Fruit fly (Drosophila melanogaster): ENCODE measurements around the gene Rsod.

The Rsod gene

DNA sequence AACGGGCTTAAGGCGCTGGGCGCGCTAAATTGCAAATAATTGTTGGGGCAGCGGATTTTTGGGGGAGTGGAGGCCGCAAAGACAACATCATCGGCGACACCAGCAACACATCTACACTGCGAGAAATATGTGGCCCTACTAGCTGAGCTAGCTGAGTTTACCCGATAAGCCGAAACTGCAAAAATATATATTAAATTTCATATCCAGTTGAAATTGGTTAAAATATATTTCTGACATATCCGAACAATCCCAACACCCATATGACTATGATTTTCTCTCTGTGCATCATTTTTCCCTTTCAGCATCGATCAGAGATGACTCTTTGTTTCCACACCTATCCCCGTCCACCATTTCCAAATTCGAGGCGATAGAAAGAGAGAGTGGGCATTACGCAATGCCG, 18.8 kb upstream of the Rsod start (continued):
- TF ChIP-seq CG13424 (tag; optimal IDR thresholded peaks at IDR 0.05) (peak; percentile 76), CG8359 (GFP tag; optimal IDR thresholded peaks at IDR 0.05; ENCODE audit: borderline replicate concordance) (peak; percentile 58), CG32772 (GFP tag; IDR thresholded peaks at IDR 0.05) (peak; percentile 79), Dad (GFP tag; optimal IDR thresholded peaks at IDR 0.05) (peak; percentile 68), CG13296 (GFP tag; optimal IDR thresholded peaks at IDR 0.05) (peak; percentile 68), zen2 (GFP tag; IDR thresholded peaks at IDR 0.05; ENCODE audit: partially characterized antibody) (no peak), stwl (tag; optimal IDR thresholded peaks at IDR 0.05) (no peak), z (GFP tag; IDR thresholded peaks at IDR 0.05) (no peak), Awh (GFP tag; IDR thresholded peaks at IDR 0.05) (peak; percentile 77), CG1233 (GFP tag; optimal IDR thresholded peaks at IDR 0.05) (peak; percentile 54), CG2875 (GFP tag; optimal IDR thresholded peaks at IDR 0.05) (peak; percentile 65), CG10147 (GFP tag; optimal IDR thresholded peaks at IDR 0.05) (peak; percentile 50), CG9727 (GFP tag; optimal IDR thresholded peaks at IDR 0.05) (peak; percentile 56), ind (GFP tag; optimal IDR thresholded peaks at IDR 0.05) (peak; percentile 78), zfh1 (GFP tag; IDR thresholded peaks at IDR 0.05) (peak; percentile 81), CG17802 (tag; optimal IDR thresholded peaks at IDR 0.05) (peak; percentile 33), zen (tag; optimal IDR thresholded peaks at IDR 0.05) (peak; percentile 43), CG18011 (GFP tag; optimal IDR thresholded peaks at IDR 0.05) (peak; percentile 17), CG2202 (tag; optimal IDR thresholded peaks at IDR 0.05) (no peak), chn (GFP tag; optimal IDR thresholded peaks at IDR 0.05) (peak; percentile 47), ATbp (GFP tag; optimal IDR thresholded peaks at IDR 0.05) (peak; percentile 85), CG17186 (GFP tag; optimal IDR thresholded peaks at IDR 0.05) (no peak), CG4617 (GFP tag; optimal IDR thresholded peaks at IDR 0.05; ENCODE audit: borderline replicate concordance) (peak; percentile 34), Bteb2 (GFP tag; optimal IDR thresholded peaks at IDR 0.05) (peak; percentile 4), cas (GFP tag; IDR thresholded peaks at IDR 0.05) (no peak), CG8765 (GFP tag; IDR thresholded peaks at IDR 0.05) (peak; percentile 30; the same call in 1 of the 2 replicates), Ravus (GFP tag; IDR thresholded peaks at IDR 0.05) (peak; percentile 51), CG6854 (GFP tag; optimal IDR thresholded peaks at IDR 0.05) (peak; percentile 29), CG30403 (GFP tag; optimal IDR thresholded peaks at IDR 0.05) (peak; percentile 75), lilli (GFP tag; optimal IDR thresholded peaks at IDR 0.05) (peak; percentile 50), pnt (GFP tag; optimal IDR thresholded peaks at IDR 0.05) (peak; percentile 66), danr (GFP tag; IDR thresholded peaks at IDR 0.05) (peak; percentile 70; the same call in 1 of the 2 replicates), CG7928 (GFP tag; optimal IDR thresholded peaks at IDR 0.05) (no peak), CG17359 (tag; optimal IDR thresholded peaks at IDR 0.05) (peak; percentile 85), shn (GFP tag; optimal IDR thresholded peaks at IDR 0.05) (peak; percentile 5), Xrp1 (GFP tag; IDR thresholded peaks at IDR 0.05) (peak; percentile 86), CG43689 (GFP tag; IDR thresholded peaks at IDR 0.05) (peak; percentile 58), stc (GFP tag; IDR thresholded peaks at IDR 0.05) (peak; percentile 67), ems (GFP tag; optimal IDR thresholded peaks at IDR 0.05) (peak; percentile 24), vnd (GFP tag; IDR thresholded peaks at IDR 0.05; ENCODE audit: partially characterized antibody) (no peak), CG17361 (GFP tag; IDR thresholded peaks at IDR 0.05) (peak; percentile 77; the same call in 2 of the 3 replicates), HLH4C (GFP tag; IDR thresholded peaks at IDR 0.05; ENCODE audit: partially characterized antibody) (no peak), vfl (GFP tag; optimal IDR thresholded peaks at IDR 0.05) (no peak), gcm (GFP tag; optimal IDR thresholded peaks at IDR 0.05) (peak; percentile 28), CG1602 (GFP tag; optimal IDR thresholded peaks at IDR 0.05) (peak; percentile 51), Nf-YA (GFP tag; IDR thresholded peaks at IDR 0.05) (peak; percentile 70), gce (GFP tag; IDR thresholded peaks at IDR 0.05) (peak; percentile 75; the same call in 1 of the 3 replicates), B-H2 (GFP tag; optimal IDR thresholded peaks at IDR 0.05) (no peak), kni (GFP tag; optimal IDR thresholded peaks at IDR 0.05) (no peak), Tbp (GFP tag; optimal IDR thresholded peaks at IDR 0.05) (no peak), sqz (GFP tag; optimal IDR thresholded peaks at IDR 0.05) (peak; percentile 49)

Measured in whole organism, embryonic.